Fruit fly (Drosophila melanogaster): Measurements from ENCODE around the gene CG3939.

The CG3939 gene

DNA sequence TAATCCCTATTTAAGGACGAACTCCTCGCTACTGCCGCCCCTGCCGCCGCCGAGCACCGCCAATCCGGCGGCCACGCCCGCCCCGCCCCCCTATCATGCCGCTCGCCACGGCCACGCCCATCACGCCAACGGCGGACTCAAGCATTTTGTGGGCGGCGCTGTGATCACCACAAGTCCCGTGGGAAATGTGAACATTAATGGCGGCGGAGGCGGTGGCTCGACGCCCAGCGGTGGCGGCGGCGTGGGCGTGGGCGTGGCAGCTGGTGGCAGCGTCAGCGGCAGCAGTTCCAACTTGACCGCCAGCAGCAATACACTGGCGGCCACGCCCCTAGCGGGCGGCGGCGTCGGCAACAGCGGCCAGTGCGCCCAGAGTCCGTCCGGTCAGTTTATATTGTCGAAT, 42.8 kb upstream of the CG3939 start:
- TF ChIP-seq svp (GFP tag) (no peak), salr (GFP tag; optimal IDR thresholded peaks at IDR 0.05) (no peak), net (GFP tag; optimal IDR thresholded peaks at IDR 0.05) (no peak), CG6163 (GFP tag; IDR thresholded peaks at IDR 0.05) (no peak), Hr38 (GFP tag; optimal IDR thresholded peaks at IDR 0.05) (no peak), topi (GFP tag; optimal IDR thresholded peaks at IDR 0.05) (no peak), Met (GFP tag; optimal IDR thresholded peaks at IDR 0.05) (no peak), CG6276 (GFP tag; optimal IDR thresholded peaks at IDR 0.05) (no peak), CG11294 (GFP tag; IDR thresholded peaks at IDR 0.05) (no peak), Blimp-1 (GFP tag; optimal IDR thresholded peaks at IDR 0.05) (no peak), CG3919 (GFP tag; optimal IDR thresholded peaks at IDR 0.05) (no peak), CG8119 (GFP tag; IDR thresholded peaks at IDR 0.05) (no peak), Ets96B (tag; optimal IDR thresholded peaks at IDR 0.05) (no peak)

DNA sequence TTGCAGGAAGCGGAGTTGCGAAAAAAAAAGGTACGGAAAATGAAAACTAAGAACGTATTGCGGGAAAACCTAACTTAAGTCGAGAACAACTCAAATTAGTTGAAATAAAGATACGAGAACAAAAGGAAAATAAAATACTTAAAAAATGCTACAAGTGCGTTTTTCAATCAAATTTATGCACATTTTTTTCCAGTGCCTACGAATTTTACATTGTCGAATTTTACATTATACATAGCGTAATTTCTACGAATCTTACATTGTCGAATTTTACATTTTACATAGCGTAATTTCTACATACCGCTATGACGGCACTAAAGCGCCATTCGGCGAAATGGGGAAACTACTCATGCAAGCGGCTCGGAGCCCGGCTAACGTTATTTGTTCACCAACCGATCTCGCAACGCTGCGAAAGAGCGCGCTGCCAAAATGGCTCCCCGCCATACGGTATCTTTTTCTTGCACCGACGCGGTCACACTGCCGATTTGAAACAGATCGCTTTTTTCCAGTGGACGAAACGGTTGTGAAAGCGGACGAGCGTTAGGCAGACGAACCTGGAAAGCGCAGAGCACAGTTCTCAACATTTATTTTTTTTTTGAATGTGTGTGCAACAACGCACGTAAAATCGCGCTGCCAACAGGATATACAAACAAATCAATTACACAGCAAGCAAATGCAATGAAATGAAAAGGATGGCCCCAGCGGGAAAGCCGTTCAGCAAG, 40.3 kb upstream of the CG3939 start, which contains the start of gene N:
Gene N (plus strand): TSS at position 488 of the 719 bp plus-strand sequence.
- TF ChIP-seq CG4318 (GFP tag; optimal IDR thresholded peaks at IDR 0.05) (peak; percentile 16), Eip75B (GFP tag; optimal IDR thresholded peaks at IDR 0.05) (peak; percentile 34), Sox102F (GFP tag; optimal IDR thresholded peaks at IDR 0.05) (peak; percentile 12), CG11762 (GFP tag; optimal IDR thresholded peaks at IDR 0.05; ENCODE audit: insufficient read depth) (peak; percentile 16), CG7368 (GFP tag; optimal IDR thresholded peaks at IDR 0.05) (peak; percentile 14), fkh (GFP tag; optimal IDR thresholded peaks at IDR 0.05) (no peak), achi (GFP tag; optimal IDR thresholded peaks at IDR 0.05) (peak; percentile 18), Lpt (GFP tag; optimal IDR thresholded peaks at IDR 0.05) (peak; percentile 50), fd85E (GFP tag; optimal IDR thresholded peaks at IDR 0.05) (no peak), CG6276 (GFP tag; optimal IDR thresholded peaks at IDR 0.05) (peak; percentile 18), dsx (GFP tag; optimal IDR thresholded peaks at IDR 0.05; ENCODE audit: poor library complexity, severe bottlenecking) (no peak), Smox (GFP tag; optimal IDR thresholded peaks at IDR 0.05) (peak; percentile 31), CG8632 (GFP tag; optimal IDR thresholded peaks at IDR 0.05) (peak; percentile 12), CG31627 (GFP tag; optimal IDR thresholded peaks at IDR 0.05) (peak; percentile 28), CG1621 (tag; optimal IDR thresholded peaks at IDR 0.05) (no peak), vri (GFP tag; optimal IDR thresholded peaks at IDR 0.05) (no peak), acj6 (GFP tag; optimal IDR thresholded peaks at IDR 0.05) (peak; percentile 34), topi (GFP tag; optimal IDR thresholded peaks at IDR 0.05) (peak; percentile 29), lz (GFP tag; optimal IDR thresholded peaks at IDR 0.05) (peak; percentile 15), Eip78C (GFP tag) (peak; percentile 74), CG32006 (GFP tag; optimal IDR thresholded peaks at IDR 0.05) (peak; percentile 48), CG34406 (GFP tag; optimal IDR thresholded peaks at IDR 0.05) (no peak), CG10669 (GFP tag; optimal IDR thresholded peaks at IDR 0.05) (peak; percentile 19), CG15336 (GFP tag; IDR thresholded peaks at IDR 0.05) (peak; percentile 77), CG11294 (GFP tag; IDR thresholded peaks at IDR 0.05) (0 out of 2 replicates have a peak, but pooled peaks have one; percentile 11), CG6854 (GFP tag; optimal IDR thresholded peaks at IDR 0.05) (peak; percentile 52), CG16779 (tag; optimal IDR thresholded peaks at IDR 0.05) (no peak), Sox15 (GFP tag; optimal IDR thresholded peaks at IDR 0.05) (peak; percentile 14), pdm3 (GFP tag; optimal IDR thresholded peaks at IDR 0.05) (peak; percentile 43), Ets21C (GFP tag; optimal IDR thresholded peaks at IDR 0.05) (peak; percentile 22), CG6808 (GFP tag; optimal IDR thresholded peaks at IDR 0.05) (no peak), CG9139 (GFP tag; optimal IDR thresholded peaks at IDR 0.05) (no peak), CG6163 (GFP tag; IDR thresholded peaks at IDR 0.05) (peak; percentile 39), OdsH (GFP tag; optimal IDR thresholded peaks at IDR 0.05) (peak; percentile 49), CG3032 (tag; optimal IDR thresholded peaks at IDR 0.05) (peak; percentile 26), CG3919 (GFP tag; optimal IDR thresholded peaks at IDR 0.05) (peak; percentile 39), Met (GFP tag; optimal IDR thresholded peaks at IDR 0.05) (peak; percentile 52), salr (GFP tag; optimal IDR thresholded peaks at IDR 0.05) (no peak), spab (GFP tag; optimal IDR thresholded peaks at IDR 0.05) (peak; percentile 11), Hr39 (GFP tag; optimal IDR thresholded peaks at IDR 0.05) (peak; percentile 50), ss (GFP tag; optimal IDR thresholded peaks at IDR 0.05) (no peak), Ets96B (tag; optimal IDR thresholded peaks at IDR 0.05) (peak; percentile 10), eg (GFP tag; IDR thresholded peaks at IDR 0.05) (peak; percentile 69; the same call in 2 of the 3 replicates)

All from whole organism, prepupa.